Fruit fly (Drosophila melanogaster) whole organism, embryonic: ENCODE results near the gene AGO2.

Experiments
- Atf6 ChIP-seq: fragments of 200-800 bp; sonication (Bioruptor generic); IDR thresholded peaks from 2 replicates; pipeline ENCODE4 v1.3.6; 2022; ENCODE audit warnings: missing biosample characterization, missing genetic modification characterization
- CG8765 ChIP-seq: fragments of 200-800 bp; sonication (Bioruptor generic); IDR thresholded peaks from 2 replicates; pipeline ENCODE4 v1.3.6; 2022; ENCODE audit warnings: missing biosample characterization, missing genetic modification characterization
- Ptx1 ChIP-seq: fragments of 200-800 bp; sonication (Bioruptor generic); IDR thresholded peaks from 2 replicates; pipeline ENCODE4 v1.3.6; 2022; ENCODE audit warnings: missing biosample characterization, missing genetic modification characterization
- sens-2 ChIP-seq: fragments of 200-800 bp; sonication (Bioruptor generic); IDR thresholded peaks from 2 replicates; pipeline ENCODE4 v1.3.6; 2022; ENCODE audit warnings: missing biosample characterization, missing genetic modification characterization
- wdn ChIP-seq: fragments of 200-800 bp; sonication (Bioruptor generic); IDR thresholded peaks from 2 replicates; pipeline ENCODE4 v1.3.6; 2022; ENCODE audit warnings: missing biosample characterization, missing genetic modification characterization

DNA sequence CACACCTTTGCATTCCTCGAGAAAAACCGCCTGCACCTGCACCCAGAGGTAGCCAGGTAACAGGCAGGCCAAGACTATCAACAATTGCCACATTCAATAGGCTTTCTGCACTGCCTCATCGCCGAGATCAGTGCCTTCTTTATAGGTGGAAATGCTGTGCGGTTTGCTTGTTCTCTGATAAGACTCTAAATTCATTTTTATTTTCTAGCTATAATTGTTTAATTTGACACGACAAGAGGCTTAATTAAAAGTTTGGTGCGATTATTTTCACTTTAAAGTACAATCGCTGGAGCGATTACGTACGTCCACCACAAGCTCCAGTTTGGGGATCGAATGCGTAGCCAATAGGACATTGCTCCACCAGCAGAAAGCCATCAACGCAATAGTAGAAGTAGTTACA, 26.5 kb upstream of the AGO2 start, which contains the start of gene CG42729:
- TF ChIP-seq Atf6 (no peak), Ptx1 (GFP tag; lab: Robert Waterston, UW) (no peak), CG8765 (GFP tag; lab: Robert Waterston, UW) (no peak), sens-2 (no peak), wdn (GFP tag; lab: Robert Waterston, UW) (no peak)
